Fruit fly (Drosophila melanogaster): ENCODE data around the gene Ptpmeg2.
A peak's percentile ranks its signal among the peaks of the same experiment; 100 is the strongest.

The Ptpmeg2 gene

DNA sequence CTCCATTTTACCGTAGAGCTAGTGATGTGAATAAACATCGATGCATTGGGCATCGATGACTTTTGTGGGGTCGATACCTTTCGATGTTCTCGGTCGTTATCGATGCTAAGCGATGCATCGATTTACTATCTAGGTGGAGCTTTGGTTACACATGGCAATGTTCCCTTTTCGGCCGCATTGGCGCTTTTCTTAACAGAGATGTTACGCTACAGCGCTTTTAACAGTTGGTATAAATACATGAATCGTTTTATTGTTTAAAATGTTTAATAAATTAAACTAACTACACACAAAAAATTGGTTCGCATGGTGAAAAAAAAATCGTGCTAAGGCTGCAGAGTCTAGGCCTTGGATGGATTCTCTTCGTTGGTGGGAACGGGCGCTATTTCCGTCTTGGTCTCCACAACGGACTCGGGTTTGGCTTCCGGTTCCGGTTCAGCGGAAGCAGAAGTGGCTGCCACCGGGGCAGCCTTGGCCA lies at the start of gene Ptpmeg2:
Ptpmeg2 (minus strand) TSS at position 281 of the 475 bp plus-strand sequence.
- no peak for TF ChIP-seq noc (tag; optimal IDR thresholded peaks at IDR 0.05)

DNA sequence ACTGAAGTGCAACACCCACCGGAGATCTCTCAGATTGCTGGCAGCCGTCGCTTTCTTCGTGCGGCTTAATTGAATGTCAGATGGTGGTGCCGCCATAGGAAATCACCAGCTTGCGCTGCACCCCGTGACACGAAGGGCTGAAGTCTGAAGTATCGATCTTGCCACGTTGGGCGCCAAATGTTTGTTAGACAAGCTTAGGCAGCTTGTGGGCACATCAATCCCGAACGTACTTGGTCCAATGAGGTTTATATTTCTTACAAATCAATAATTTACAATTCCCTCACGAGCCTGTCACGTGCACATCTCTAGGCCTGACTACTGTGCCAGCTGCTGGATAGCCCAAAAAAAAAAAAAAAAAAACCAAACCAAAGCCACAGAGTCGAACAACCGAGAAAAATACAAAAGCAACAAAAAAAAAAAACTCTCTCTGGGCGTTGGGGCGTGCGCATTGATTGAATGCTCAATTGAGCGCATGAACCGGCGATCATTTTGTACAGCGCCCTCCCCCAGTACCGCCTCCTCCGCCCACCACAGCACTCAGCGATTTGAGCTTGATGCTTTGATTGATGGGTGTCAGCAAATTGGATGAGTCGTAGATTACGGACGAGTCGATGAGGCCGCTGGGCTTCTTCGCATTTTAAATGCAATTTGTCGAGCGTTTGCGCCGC lies 49.0 kb upstream of the Ptpmeg2 start:
- TF ChIP-seq noc (tag; optimal IDR thresholded peaks at IDR 0.05): no peak

DNA sequence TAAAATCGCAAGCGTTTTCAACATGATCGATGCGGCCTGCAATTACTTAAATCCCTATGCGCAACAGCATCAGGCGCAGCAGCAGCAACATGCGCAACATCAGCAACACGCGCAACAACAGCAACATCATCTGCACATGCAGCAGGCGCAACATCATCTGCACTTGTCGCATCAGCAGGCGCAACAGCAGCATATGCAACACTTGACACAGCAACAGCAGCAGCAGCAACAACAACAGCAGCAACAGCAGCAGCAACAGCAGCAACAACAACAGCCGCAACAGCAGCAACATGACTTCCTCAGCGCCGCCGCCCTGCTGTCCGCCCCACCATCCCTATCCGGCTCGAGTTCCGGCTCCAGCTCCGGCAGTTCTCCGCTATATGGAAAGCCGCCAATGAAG lies 35.7 kb upstream of the Ptpmeg2 start:
- no peak for TF ChIP-seq noc (tag; optimal IDR thresholded peaks at IDR 0.05)

DNA sequence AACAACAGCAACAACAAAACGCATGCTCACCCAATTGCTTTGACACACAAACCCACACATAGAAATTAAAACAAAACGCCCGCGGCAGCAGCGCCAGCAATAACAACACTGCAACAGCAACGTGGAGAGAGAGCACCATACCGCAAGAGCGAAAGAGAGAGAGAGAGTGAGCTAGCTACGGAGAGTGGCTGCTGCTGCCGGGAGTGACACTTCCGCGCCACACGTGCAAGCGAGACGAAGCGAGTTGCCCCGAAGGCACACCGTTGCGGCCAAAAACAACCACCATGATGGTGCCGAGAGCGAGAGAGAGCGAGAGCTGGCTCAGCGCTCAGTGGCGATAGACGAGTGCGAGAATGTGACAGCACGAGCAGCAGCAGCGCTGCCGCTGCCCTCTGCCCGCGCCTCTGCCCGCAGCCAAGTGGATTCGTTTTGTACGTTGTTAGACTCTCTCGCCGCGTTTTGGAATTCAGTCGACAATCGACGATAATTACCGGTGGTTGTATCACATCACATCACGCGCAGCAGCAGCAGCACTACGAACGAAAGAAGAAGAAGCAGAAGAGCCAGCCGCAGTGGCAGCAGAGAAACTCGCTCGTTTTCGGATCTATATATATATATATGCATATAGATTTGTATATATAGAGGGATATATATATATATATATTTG lies 34.9 kb upstream of the Ptpmeg2 start, which contains the start of gene btd:
btd (plus strand) TSS at position 467 of the 667 bp plus-strand sequence.
- TF ChIP-seq noc (tag; optimal IDR thresholded peaks at IDR 0.05): no peak

DNA sequence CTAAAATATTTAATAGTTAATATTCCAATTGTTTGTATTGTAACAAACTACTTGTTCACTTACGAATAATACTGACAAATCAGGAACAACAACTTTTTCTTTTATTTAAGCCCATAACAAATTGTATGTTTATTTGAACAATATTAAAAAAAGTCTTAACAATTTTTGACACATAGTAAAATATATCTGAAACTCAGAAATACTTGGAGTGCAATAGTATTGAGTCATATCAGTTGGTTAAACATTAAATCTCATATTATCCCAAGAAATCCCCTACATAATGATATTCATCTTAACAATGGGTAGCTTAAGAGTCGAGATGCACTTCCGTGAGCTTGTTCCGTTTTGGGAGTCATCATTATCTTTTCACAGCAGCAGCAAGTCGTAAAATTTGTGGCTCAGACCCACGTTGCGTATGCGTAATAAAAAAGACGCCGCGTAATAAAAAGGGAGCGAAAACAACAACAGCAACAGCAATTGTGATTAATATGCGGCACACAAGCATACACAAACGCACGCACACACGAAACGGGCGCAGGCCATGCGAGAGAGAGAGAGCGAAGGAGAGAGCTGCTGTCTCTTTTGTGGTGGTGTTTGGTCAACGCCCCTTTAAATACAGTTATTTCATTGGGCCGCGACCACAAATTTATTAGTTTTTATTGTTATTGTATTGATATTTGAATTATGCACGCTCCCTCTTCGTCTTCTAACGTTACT lies 33.5 kb upstream of the Ptpmeg2 start:
- no peak for TF ChIP-seq noc (tag; optimal IDR thresholded peaks at IDR 0.05)

DNA sequence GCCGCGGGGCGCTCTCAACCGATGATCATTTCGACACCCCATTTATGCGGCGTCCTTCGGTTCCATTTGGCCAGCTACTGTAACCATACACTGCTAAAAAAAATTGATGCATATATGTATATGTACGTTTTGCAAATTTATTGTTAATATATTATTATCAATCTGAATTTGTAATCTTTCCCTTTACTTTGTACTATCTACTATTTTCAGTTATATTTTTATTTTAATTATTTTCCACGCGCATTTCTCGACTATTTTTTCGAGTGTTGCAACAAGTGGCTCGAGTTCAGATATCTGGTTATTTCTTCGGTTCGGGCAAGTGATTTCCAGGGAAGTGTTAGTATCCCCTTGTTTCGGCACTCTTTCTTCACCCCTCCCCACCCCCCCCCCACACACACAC lies 30.2 kb upstream of the Ptpmeg2 start:
- TF ChIP-seq noc (tag; optimal IDR thresholded peaks at IDR 0.05): no peak

DNA sequence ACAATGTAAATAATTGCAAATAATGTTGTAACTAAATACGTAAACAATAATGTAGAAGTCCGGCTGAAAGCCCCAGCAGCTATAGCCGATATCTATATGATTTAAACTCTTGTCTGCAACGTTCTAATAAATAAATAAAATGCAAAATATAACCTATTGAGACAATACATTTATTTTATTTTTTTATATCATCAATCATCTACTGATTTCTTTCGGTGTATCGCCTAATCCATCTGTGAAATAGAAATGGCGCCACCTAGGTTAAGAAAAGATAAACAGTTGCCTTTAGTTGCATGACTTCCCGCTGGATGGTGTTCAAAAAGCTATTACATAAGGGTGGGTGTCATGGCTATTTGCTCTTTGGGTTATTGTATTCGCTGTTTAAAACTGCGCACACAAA lies 28.7 kb upstream of the Ptpmeg2 start:
- TF ChIP-seq noc (tag; optimal IDR thresholded peaks at IDR 0.05): peak; percentile 89

DNA sequence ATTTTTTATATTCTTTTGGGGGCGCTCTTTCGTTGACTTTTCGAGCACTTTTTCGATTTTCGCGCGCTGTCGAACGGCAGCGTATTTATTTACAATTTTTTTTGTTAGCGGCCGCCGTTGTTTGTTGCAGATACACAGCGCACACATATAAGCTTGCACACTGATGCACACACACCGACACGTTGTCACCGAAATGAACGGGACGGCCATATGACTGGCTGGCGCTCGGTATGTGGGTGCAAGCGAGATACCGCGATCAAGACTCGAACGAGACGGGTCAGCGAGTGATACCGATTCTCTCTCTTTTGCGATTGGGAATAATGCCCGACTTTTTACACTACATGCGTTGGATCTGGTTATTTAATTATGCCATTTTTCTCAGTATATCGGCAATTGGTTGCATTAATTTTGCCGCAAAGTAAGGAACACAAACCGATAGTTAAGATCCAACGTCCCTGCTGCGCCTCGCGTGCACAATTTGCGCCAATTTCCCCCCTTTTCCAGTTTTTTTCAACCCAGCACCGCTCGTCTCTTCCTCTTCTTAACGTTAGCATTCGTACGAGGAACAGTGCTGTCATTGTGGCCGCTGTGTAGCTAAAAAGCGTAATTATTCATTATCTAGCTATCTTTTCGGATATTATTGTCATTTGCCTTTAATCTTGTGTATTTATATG lies 27.7 kb upstream of the Ptpmeg2 start, which contains the start of gene nej:
nej (minus strand) TSS at position 521 of the 674 bp plus-strand sequence.
- no peak for TF ChIP-seq noc (tag; optimal IDR thresholded peaks at IDR 0.05)

DNA sequence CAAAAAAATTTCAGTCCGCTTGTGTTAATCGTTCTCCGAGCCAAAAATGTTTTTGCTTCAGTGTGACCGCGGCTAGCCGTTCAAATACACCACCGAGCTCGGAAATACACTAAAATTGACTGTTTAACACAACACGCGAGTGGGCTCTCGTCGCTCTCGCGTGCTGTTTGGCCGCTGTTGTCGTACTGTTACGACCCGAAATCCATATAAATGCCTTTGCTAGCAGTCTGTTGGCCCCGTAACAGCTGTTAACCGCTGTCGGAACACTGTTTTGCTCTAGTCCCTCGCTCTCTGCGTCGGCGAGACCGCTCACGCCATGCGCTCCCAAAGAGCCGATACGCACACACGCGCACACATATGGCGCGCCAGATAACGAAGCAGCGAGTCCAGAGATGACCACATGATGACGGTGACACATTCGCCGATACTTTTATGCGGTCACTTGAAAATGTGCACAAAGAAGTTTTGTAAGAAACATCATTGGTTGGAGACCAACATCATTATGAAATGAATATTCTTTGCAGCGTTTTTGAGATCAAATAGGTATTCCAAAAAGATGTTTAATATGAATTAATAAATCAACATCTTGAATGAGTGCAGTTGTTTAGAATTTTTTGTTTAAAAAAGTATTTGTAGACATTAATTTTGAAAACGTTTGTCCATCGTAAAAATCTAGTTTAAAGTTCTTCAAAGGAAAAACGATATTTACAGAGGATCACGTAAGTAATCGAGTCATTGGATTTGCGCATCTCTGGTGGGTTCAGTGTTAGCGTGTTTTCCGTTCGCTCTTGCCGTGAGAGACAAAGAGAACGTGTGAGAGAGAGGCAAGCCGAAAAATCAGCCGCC lies 26.8 kb upstream of the Ptpmeg2 start:
- peak; percentile 74 for TF ChIP-seq noc (tag; optimal IDR thresholded peaks at IDR 0.05)

DNA sequence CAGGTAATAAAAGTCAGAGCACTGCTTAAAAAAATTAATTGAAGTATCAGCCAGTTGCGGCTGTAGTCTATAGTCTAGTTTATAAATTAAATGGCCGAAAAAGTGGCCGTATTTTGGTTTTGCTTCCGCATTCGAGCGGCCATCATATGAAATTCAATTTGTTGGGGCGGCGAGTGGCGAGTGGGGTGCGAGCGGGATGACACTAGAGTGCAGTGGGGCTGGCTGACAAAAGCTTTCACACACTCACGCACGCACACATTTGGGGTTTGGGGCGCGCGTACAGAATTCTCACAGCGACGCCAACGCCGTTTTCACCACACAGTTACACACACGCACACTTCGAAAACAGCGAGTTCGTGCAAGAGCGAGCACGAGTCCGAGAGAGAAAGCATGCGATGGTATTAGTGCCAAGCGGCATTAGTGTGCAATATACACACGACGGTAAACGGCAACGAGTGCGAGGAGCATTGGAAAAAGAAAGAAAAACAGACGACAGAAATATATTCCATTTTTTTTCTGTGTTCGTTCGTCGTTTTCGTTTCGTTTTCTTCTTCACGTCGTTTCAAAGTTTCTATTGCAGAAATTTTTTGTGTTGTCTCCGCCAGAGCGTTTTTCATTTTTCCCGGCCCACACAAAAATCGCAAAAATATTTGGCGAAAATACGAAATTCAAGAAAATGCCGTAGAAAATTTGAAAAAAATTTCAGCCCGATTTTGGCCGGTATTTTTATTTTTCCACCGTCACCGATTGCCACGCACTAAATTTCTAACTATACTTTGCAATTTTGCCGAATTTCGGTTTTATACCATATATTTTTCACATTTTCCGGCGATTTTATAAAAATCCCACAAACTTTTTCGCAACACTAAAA lies 26.0 kb upstream of the Ptpmeg2 start:
- TF ChIP-seq noc (tag; optimal IDR thresholded peaks at IDR 0.05): no peak

DNA sequence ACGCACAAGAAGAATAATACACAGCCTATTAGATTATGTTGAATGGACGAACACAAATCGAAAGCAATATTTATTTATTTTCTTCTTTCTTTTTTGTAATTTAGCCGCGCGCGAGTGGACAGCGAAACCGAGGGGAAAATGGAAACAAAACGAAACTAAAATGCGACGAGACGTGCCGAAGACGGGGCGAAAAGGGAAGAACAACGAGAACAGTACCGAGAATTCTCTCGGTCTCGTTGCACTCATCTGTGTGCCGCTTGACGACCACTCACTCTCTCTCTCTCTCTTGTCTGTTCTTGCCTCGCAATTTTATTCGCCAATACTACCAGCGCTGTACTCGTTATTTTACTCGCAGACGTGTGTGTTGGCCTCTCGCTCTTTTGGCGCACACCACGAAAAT lies 25.2 kb upstream of the Ptpmeg2 start:
- TF ChIP-seq noc (tag; optimal IDR thresholded peaks at IDR 0.05): no peak

DNA sequence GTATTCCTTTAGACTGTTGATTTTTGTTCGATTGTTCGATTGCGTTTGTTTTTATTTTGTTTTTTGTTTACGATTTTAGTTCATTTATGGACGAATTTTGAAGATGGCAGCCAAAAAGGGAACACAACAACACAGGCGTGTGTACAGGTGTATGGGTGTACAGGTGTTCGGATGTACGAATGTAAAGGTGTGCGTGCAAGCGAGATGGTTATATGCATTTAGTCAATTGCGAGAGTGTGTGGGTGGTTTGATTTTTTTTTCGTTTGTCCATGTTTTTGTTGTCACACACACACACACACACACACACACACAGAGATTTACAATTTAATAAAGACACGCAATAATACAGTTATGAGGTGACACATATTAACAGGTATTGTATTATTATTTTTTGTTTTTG lies 16.0 kb upstream of the Ptpmeg2 start:
- no peak for TF ChIP-seq noc (tag; optimal IDR thresholded peaks at IDR 0.05)

DNA sequence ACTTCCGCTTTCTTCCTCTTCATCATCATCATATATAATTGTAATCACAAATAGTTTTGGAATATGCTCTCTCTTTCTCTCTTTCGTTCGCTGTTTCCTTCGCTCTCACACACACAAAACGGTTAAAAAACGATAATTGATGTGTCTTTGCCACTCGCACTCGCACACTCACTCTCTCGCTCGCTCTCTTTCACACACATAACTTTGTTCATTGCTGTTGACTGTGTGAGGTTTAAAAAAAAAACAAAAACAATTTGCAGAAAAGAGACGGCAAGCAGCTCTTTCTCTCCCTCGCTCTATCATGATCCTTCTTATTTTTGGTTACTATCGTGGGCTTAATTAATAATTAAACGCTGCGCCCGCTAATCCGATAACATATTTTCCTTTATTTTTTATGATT lies 7.5 kb upstream of the Ptpmeg2 start:
- TF ChIP-seq noc (tag; optimal IDR thresholded peaks at IDR 0.05): no peak

DNA sequence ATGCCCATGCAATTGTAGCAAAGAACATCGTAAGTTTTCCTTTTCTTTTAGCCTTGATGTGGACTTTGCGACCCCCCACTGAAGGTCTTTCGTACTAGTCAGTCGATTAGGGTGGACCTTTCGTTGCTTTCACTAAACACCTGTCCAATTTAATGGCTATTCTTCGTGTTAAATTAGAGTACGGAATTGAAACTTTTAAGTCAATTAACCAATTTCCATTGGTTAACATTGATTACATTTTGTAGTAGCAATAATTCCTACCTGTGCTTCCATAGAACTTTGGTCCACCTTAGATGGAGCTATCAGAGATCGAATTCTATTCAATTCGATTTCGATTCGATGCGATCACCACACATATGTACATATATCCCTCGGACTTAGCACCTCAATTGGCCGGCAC lies 5.5 kb upstream of the Ptpmeg2 start:
- peak; percentile 83 for TF ChIP-seq noc (tag; optimal IDR thresholded peaks at IDR 0.05)
